Fruit fly (Drosophila melanogaster) whole organism, embryonic: Measurements from ENCODE around the gene CG42835.

Experiments
- Bdp1 ChIP-seq: fragments of 200-800 bp; sonication (Bioruptor generic); optimal IDR thresholded peaks from 3 replicates; lab custom pipeline; 2016; ENCODE audit warnings: missing biosample characterization, missing genetic modification characterization
- CG10267 ChIP-seq: fragments of 200-800 bp; sonication (Bioruptor generic); optimal IDR thresholded peaks from 2 replicates; lab custom pipeline; 2018; ENCODE audit warnings: missing biosample characterization, mild to moderate bottlenecking, missing genetic modification characterization, moderate library complexity
- CG10274 ChIP-seq: fragments of 200-800 bp; sonication (Bioruptor generic); optimal IDR thresholded peaks from 3 replicates; lab custom pipeline; 2017; ENCODE audit warnings: missing biosample characterization, mild to moderate bottlenecking, missing genetic modification characterization
- CG10543 ChIP-seq: fragments of 200-800 bp; sonication (Bioruptor generic); optimal IDR thresholded peaks from 3 replicates; lab custom pipeline; 2017; ENCODE audit warnings: missing biosample characterization, mild to moderate bottlenecking, missing genetic modification characterization, moderate library complexity
- CG10654 ChIP-seq: fragments of 200-800 bp; sonication (Bioruptor generic); optimal IDR thresholded peaks from 2 replicates; lab custom pipeline; 2016; ENCODE audit warnings: missing biosample characterization, missing genetic modification characterization
- CG11696 ChIP-seq: fragments of 200-800 bp; sonication (Bioruptor generic); IDR thresholded peaks from 2 replicates; pipeline ENCODE4 v1.3.6; 2022; ENCODE audit warnings: missing biosample characterization, missing genetic modification characterization
- CG12104 ChIP-seq: fragments of 200-800 bp; sonication (Bioruptor generic); optimal IDR thresholded peaks from 3 replicates; lab custom pipeline; 2016; ENCODE audit warnings: missing biosample characterization, missing genetic modification characterization
- CG13424 ChIP-seq: fragments of 200-800 bp; sonication (Bioruptor generic); optimal IDR thresholded peaks from 2 replicates; lab custom pipeline; 2019; ENCODE audit warnings: missing biosample characterization, mild to moderate bottlenecking, missing genetic modification characterization, moderate library complexity
- CG15479 ChIP-seq: fragments of 200-800 bp; sonication (Bioruptor generic); optimal IDR thresholded peaks from 3 replicates; lab custom pipeline; 2019; ENCODE audit warnings: missing biosample characterization, mild to moderate bottlenecking, missing genetic modification characterization, moderate library complexity
- CG1602 ChIP-seq: fragments of 200-800 bp; sonication (Bioruptor generic); optimal IDR thresholded peaks from 3 replicates; lab custom pipeline; 2016; ENCODE audit warnings: missing biosample characterization, missing genetic modification characterization
- CG1792 ChIP-seq: fragments of 200-800 bp; sonication (Bioruptor generic); optimal IDR thresholded peaks from 2 replicates; lab custom pipeline; 2016; ENCODE audit warnings: missing biosample characterization, missing genetic modification characterization
- CG18476 ChIP-seq: fragments of 200-800 bp; sonication (Bioruptor generic); optimal IDR thresholded peaks from 2 replicates; lab custom pipeline; 2016; ENCODE audit warnings: missing biosample characterization, mild to moderate bottlenecking, missing genetic modification characterization
- CG2116 ChIP-seq: fragments of 200-800 bp; sonication (Bioruptor generic); optimal IDR thresholded peaks from 3 replicates; lab custom pipeline; 2018; ENCODE audit warnings: missing biosample characterization, mild to moderate bottlenecking, missing genetic modification characterization
- CG2120 ChIP-seq: fragments of 200-800 bp; sonication (Bioruptor generic); optimal IDR thresholded peaks from 3 replicates; lab custom pipeline; 2016; ENCODE audit warnings: missing biosample characterization, missing genetic modification characterization
- CG3163 ChIP-seq: fragments of 200-800 bp; sonication (Bioruptor generic); optimal IDR thresholded peaks from 3 replicates; lab custom pipeline; 2016; ENCODE audit warnings: missing biosample characterization, missing genetic modification characterization
- CG32767 ChIP-seq: fragments of 200-800 bp; sonication (Bioruptor generic); IDR thresholded peaks from 2 replicates; pipeline ENCODE4 v1.3.6; 2022; ENCODE audit warnings: missing biosample characterization, missing genetic modification characterization
- CG34376 ChIP-seq: fragments of 200-800 bp; sonication (Bioruptor generic); optimal IDR thresholded peaks from 2 replicates; lab custom pipeline; 2018; ENCODE audit warnings: missing biosample characterization, mild to moderate bottlenecking, missing genetic modification characterization
- CG3726 ChIP-seq: fragments of 200-800 bp; sonication (Bioruptor generic); IDR thresholded peaks from 3 replicates; pipeline ENCODE4, ENCODE4 v1.3.6; 2022; ENCODE audit warnings: missing biosample characterization, missing genetic modification characterization
- CG5245 ChIP-seq: fragments of 200-800 bp; sonication (Bioruptor generic); optimal IDR thresholded peaks from 3 replicates; lab custom pipeline; 2016; ENCODE audit warnings: missing biosample characterization, missing genetic modification characterization
- CG7963 ChIP-seq: fragments of 200-800 bp; sonication (Bioruptor generic); IDR thresholded peaks from 3 replicates; pipeline ENCODE4 v1.3.6; 2022; ENCODE audit warnings: missing biosample characterization, missing genetic modification characterization; ENCODE audit not compliant: partially characterized antibody
- CG9609 ChIP-seq: fragments of 200-800 bp; sonication (Bioruptor generic); optimal IDR thresholded peaks from 3 replicates; lab custom pipeline; 2016; ENCODE audit warnings: missing biosample characterization, missing genetic modification characterization
- CG9876 ChIP-seq: fragments of 200-800 bp; sonication (Bioruptor generic); optimal IDR thresholded peaks from 2 replicates; lab custom pipeline; 2016; ENCODE audit warnings: missing biosample characterization, missing genetic modification characterization
- Dfd ChIP-seq, 2 experiments: fragments of >200 bp; optimal IDR thresholded peaks; 2 replicates each; lab custom pipeline; 2017; ENCODE audit warnings: missing biosample characterization in 2 of 2, missing genetic modification characterization in 2 of 2
- Hsf ChIP-seq: fragments of 200-800 bp; sonication (Bioruptor generic); optimal IDR thresholded peaks from 3 replicates; lab custom pipeline; 2016; ENCODE audit warnings: missing biosample characterization, missing genetic modification characterization
- Neu2 ChIP-seq: fragments of 200-800 bp; sonication (Bioruptor generic); optimal IDR thresholded peaks from 3 replicates; lab custom pipeline; 2016; ENCODE audit warnings: missing biosample characterization, missing genetic modification characterization, borderline replicate concordance
- Optix ChIP-seq: fragments of 200-800 bp; sonication (Bioruptor generic); IDR thresholded peaks from 3 replicates; pipeline ENCODE4 v1.3.6; 2022; ENCODE audit warnings: missing biosample characterization, missing genetic modification characterization
- PHDP ChIP-seq: fragments of 200-800 bp; sonication (Bioruptor generic); optimal IDR thresholded peaks from 3 replicates; lab custom pipeline; 2018; ENCODE audit warnings: missing biosample characterization, mild to moderate bottlenecking, missing genetic modification characterization, moderate library complexity
- Usf ChIP-seq: fragments of 200-800 bp; sonication (Bioruptor generic); optimal IDR thresholded peaks from 2 replicates; lab custom pipeline; 2017; ENCODE audit warnings: missing genotype, missing biosample characterization, missing genetic modification characterization
- ara ChIP-seq: fragments of 200-800 bp; sonication (Bioruptor generic); IDR thresholded peaks from 2 replicates; pipeline ENCODE4 v1.3.6; 2022; ENCODE audit warnings: missing biosample characterization, missing genetic modification characterization
- br ChIP-seq: fragments of >200 bp; optimal IDR thresholded peaks from 2 replicates; lab custom pipeline; 2017
- cg ChIP-seq: fragments of 200-800 bp; sonication (Bioruptor generic); optimal IDR thresholded peaks from 3 replicates; lab custom pipeline; 2019; ENCODE audit warnings: missing biosample characterization, mild to moderate bottlenecking, missing genetic modification characterization, moderate library complexity
- chinmo ChIP-seq: fragments of 200-800 bp; sonication (Bioruptor generic); IDR thresholded peaks from 4 replicates; pipeline ENCODE4 v1.3.6; 2022; ENCODE audit warnings: missing biosample characterization, missing genetic modification characterization; ENCODE audit not compliant: partially characterized antibody
- croc ChIP-seq: fragments of 200-800 bp; sonication (Bioruptor generic); conservative IDR thresholded peaks from 3 replicates; pipeline ENCODE4 v1.3.6; 2022; ENCODE audit warnings: missing biosample characterization, missing genetic modification characterization
- dati ChIP-seq: fragments of 200-800 bp; sonication (Bioruptor generic); IDR thresholded peaks from 2 replicates; pipeline ENCODE4 v1.3.6; 2022; ENCODE audit warnings: missing biosample characterization, missing genetic modification characterization
- eve ChIP-seq, 2 experiments: fragments of >200 bp; optimal IDR thresholded peaks; 2 replicates each; lab custom pipeline; 2017; ENCODE audit warnings: missing biosample characterization in 2 of 2, missing genetic modification characterization in 2 of 2
- eyg ChIP-seq: fragments of 200-800 bp; sonication (Bioruptor generic); optimal IDR thresholded peaks from 3 replicates; lab custom pipeline; 2016; ENCODE audit warnings: missing biosample characterization, missing genetic modification characterization
- gcm ChIP-seq: fragments of 200-800 bp; sonication (Bioruptor generic); optimal IDR thresholded peaks from 2 replicates; lab custom pipeline; 2019; ENCODE audit warnings: missing biosample characterization, mild to moderate bottlenecking, missing genetic modification characterization, moderate library complexity
- gsb ChIP-seq: fragments of 200-800 bp; sonication (Bioruptor generic); IDR thresholded peaks from 2 replicates; pipeline ENCODE4 v1.3.6; 2022; ENCODE audit warnings: missing biosample characterization, missing genetic modification characterization
- kni ChIP-seq: fragments of 200-800 bp; sonication (Bioruptor generic); optimal IDR thresholded peaks from 3 replicates; lab custom pipeline; 2017; ENCODE audit warnings: mild to moderate bottlenecking, missing biosample characterization, missing genetic modification reagents, missing genetic modification characterization
- knrl ChIP-seq: fragments of 200-800 bp; sonication (Bioruptor generic); IDR thresholded peaks from 3 replicates; pipeline ENCODE4 v1.3.6; 2022; ENCODE audit warnings: missing biosample characterization, missing genetic modification characterization; ENCODE audit not compliant: partially characterized antibody
- mirr ChIP-seq: fragments of 200-800 bp; sonication (Bioruptor generic); optimal IDR thresholded peaks from 3 replicates; lab custom pipeline; 2018; ENCODE audit warnings: missing biosample characterization, mild to moderate bottlenecking, missing genetic modification characterization
- nerfin-1 ChIP-seq: fragments of 200-800 bp; sonication (Bioruptor generic); optimal IDR thresholded peaks from 3 replicates; lab custom pipeline; 2019; ENCODE audit warnings: missing biosample characterization, mild to moderate bottlenecking, missing genetic modification characterization, moderate library complexity
- nerfin-2 ChIP-seq: fragments of 200-800 bp; sonication (Bioruptor generic); IDR thresholded peaks from 2 replicates; pipeline ENCODE4 v1.3.6; 2022; ENCODE audit warnings: missing biosample characterization, missing genetic modification characterization; ENCODE audit not compliant: partially characterized antibody
- nom ChIP-seq: fragments of 200-800 bp; sonication (Bioruptor generic); optimal IDR thresholded peaks from 2 replicates; lab custom pipeline; 2017; ENCODE audit warnings: missing biosample characterization, missing genetic modification characterization, mild to moderate bottlenecking, moderate library complexity, missing genetic modification reagents
- odd ChIP-seq: fragments of 200-800 bp; sonication (Bioruptor generic); optimal IDR thresholded peaks from 2 replicates; lab custom pipeline; 2017; ENCODE audit warnings: missing biosample characterization, mild to moderate bottlenecking, missing genetic modification characterization
- phol ChIP-seq: fragments of 200-800 bp; sonication (Bioruptor generic); optimal IDR thresholded peaks from 3 replicates; lab custom pipeline; 2018; ENCODE audit warnings: missing biosample characterization, mild to moderate bottlenecking, missing genetic modification characterization, moderate library complexity
- pnt ChIP-seq: fragments of 200-800 bp; sonication (Bioruptor generic); optimal IDR thresholded peaks from 3 replicates; lab custom pipeline; 2016; ENCODE audit warnings: missing biosample characterization, missing genetic modification characterization
- ro ChIP-seq: fragments of 200-800 bp; sonication (Bioruptor generic); IDR thresholded peaks from 2 replicates; pipeline ENCODE4 v1.3.6; 2022; ENCODE audit warnings: missing biosample characterization, missing genetic modification characterization
- unc-4 ChIP-seq: fragments of 200-800 bp; sonication (Bioruptor generic); IDR thresholded peaks from 2 replicates; pipeline ENCODE4 v1.3.6; 2022; ENCODE audit warnings: missing biosample characterization, missing genetic modification characterization; ENCODE audit not compliant: partially characterized antibody
- usp ChIP-seq: fragments of >200 bp; optimal IDR thresholded peaks from 2 replicates; lab custom pipeline; 2017; ENCODE audit warnings: missing biosample characterization, missing genetic modification characterization
- vnd ChIP-seq: fragments of 200-800 bp; sonication (Bioruptor generic); IDR thresholded peaks from 3 replicates; pipeline ENCODE4 v1.3.6; 2022; ENCODE audit warnings: missing biosample characterization, missing genetic modification characterization; ENCODE audit not compliant: partially characterized antibody

Gene CG42835

dm6 chr3R:17402434-17402833 is 18.0 kb upstream of the CG42835 start, which contains the start of gene Sur-8 (continued):
- TF ChIP-seq mirr (GFP tag; lab: Kevin White, UChicago) (peak; percentile 67), unc-4 (0 out of 2 replicates have a peak, but pooled peaks have one; percentile 20), gsb (GFP tag; lab: Robert Waterston, UW) (peak; percentile 60), CG1602 (GFP tag; lab: Kevin White, UChicago) (peak; percentile 57), CG10267 (tag; lab: Kevin White, UChicago) (peak; percentile 24), PHDP (peak; percentile 55), dati (GFP tag; lab: Robert Waterston, UW) (no peak), CG12104 (GFP tag; lab: Kevin White, UChicago) (no peak), eyg (GFP tag; lab: Kevin White, UChicago) (no peak), CG1792 (peak; percentile 13), nerfin-1 (tag; lab: Kevin White, UChicago) (no peak), Optix (GFP tag; lab: Robert Waterston, UW) (peak; percentile 75), CG9876 (GFP tag; lab: Kevin White, UChicago) (peak; percentile 60), CG11696 (peak; percentile 44; the same call in 1 of the 2 replicates), CG7963 (no peak), Neu2 (no peak), CG2116 (GFP tag; lab: Kevin White, UChicago) (peak; percentile 54), gcm (GFP tag; lab: Kevin White, UChicago) (no peak), ara (no peak), pnt (GFP tag; lab: Kevin White, UChicago) (peak; percentile 65), CG9609 (GFP tag; lab: Kevin White, UChicago) (peak; percentile 51), CG3726 (peak; percentile 56; the same call in 2 of the 3 replicates), cg (GFP tag; lab: Kevin White, UChicago) (no peak), chinmo (GFP tag; lab: Robert Waterston, UW) (0 out of 4 replicates have a peak, but pooled peaks have one; percentile 26), Bdp1 (GFP tag; lab: Kevin White, UChicago) (peak; percentile 25), br (lab: Kevin White, UChicago) (no peak), eve (GFP tag; optimal IDR thresholded peaks at IDR 0.05; lab: Kevin White, UChicago) (no peak), usp (no peak), vnd (GFP tag; lab: Robert Waterston, UW) (no peak), odd (GFP tag; lab: Kevin White, UChicago) (peak; percentile 12), CG10654 (GFP tag; lab: Kevin White, UChicago) (peak; percentile 40), Usf (GFP tag; lab: Kevin White, UChicago) (no peak), CG10274 (GFP tag; lab: Kevin White, UChicago) (peak; percentile 45), CG15479 (GFP tag; lab: Kevin White, UChicago) (no peak), phol (no peak), knrl (GFP tag; lab: Robert Waterston, UW) (peak; percentile 42; the same call in 2 of the 3 replicates), croc (GFP tag; lab: Robert Waterston, UW) (peak; percentile 26; the same call in 1 of the 3 replicates), kni (GFP tag; lab: Kevin White, UChicago) (no peak), CG5245 (peak; percentile 79), Dfd (GFP tag; optimal IDR thresholded peaks at IDR 0.05; lab: Kevin White, UChicago) (no peak), CG10543 (GFP tag; lab: Kevin White, UChicago) (peak; percentile 35), Hsf (GFP tag; lab: Kevin White, UChicago) (peak; percentile 77), CG18476 (GFP tag; lab: Kevin White, UChicago) (no peak), nom (GFP tag; lab: Kevin White, UChicago) (no peak), CG13424 (tag; lab: Kevin White, UChicago) (peak; percentile 0), nerfin-2 (GFP tag; lab: Robert Waterston, UW) (no peak), CG34376 (peak; percentile 39), CG32767 (GFP tag; lab: Robert Waterston, UW) (no peak), ro (GFP tag; lab: Robert Waterston, UW) (no peak), CG2120 (peak; percentile 64), CG3163 (GFP tag; lab: Kevin White, UChicago) (peak; percentile 7)
